Fruit fly (Drosophila melanogaster): ENCODE measurements around the gene CG15533.

CG15533 gene

DNA sequence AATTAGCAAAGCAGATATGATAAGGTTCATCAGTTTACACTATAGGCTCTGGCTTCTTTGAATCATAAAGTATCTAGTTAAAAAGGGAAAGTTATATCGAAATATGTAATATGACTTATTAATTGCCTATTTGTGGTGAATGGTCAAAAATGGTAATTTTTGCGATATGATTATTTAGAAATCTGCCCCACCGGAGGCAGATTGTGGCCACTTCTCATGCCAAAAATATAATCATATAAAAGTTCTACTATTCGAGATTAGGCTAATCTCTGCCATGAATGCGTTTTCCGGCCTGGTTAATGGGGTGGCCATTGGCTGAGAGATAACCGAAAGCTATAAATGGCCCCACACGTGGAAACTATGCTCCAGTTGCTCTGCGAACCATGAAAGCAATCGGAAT lies at the start of gene CG15533:
Gene CG15533 (plus strand): TSS at position 362 of the 400 bp plus-strand sequence.
- TF ChIP-seq CG6808 (GFP tag; optimal IDR thresholded peaks at IDR 0.05): no peak

DNA sequence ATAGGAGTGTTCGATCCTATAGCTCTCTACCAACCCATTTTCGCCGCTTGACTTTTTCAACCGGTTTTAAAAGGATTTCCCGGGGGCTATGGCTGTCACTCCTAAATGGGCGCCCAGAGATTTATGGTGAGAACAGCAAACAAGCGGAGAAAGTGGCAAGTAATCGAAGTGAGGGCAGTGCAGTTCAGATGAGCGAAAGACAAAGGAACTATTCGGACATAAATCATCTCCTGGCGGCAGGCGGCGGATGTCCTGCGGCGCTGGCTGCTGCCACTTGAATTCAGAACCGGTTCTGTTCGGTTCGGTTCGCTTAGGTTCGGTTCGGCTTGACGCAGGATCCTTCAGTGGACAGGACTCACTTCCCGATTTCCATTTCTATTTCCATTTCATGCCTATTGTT lies 45.4 kb upstream of the CG15533 start:
- no peak for TF ChIP-seq CG31627 (GFP tag; optimal IDR thresholded peaks at IDR 0.05)
- no peak for TF ChIP-seq CG4318 (GFP tag; optimal IDR thresholded peaks at IDR 0.05)
- TF ChIP-seq Hr4 (GFP tag; optimal IDR thresholded peaks at IDR 0.05): no peak
- TF ChIP-seq topi (GFP tag; optimal IDR thresholded peaks at IDR 0.05): no peak
- no peak for TF ChIP-seq Ets21C (GFP tag; optimal IDR thresholded peaks at IDR 0.05)
- no peak for TF ChIP-seq pdm3 (GFP tag; optimal IDR thresholded peaks at IDR 0.05)
- no peak for TF ChIP-seq Ets96B (tag; optimal IDR thresholded peaks at IDR 0.05)
- no peak for TF ChIP-seq salr (GFP tag; optimal IDR thresholded peaks at IDR 0.05)
- no peak for TF ChIP-seq Eip78C (GFP tag)
- no peak for TF ChIP-seq CG34406 (GFP tag; optimal IDR thresholded peaks at IDR 0.05)
- TF ChIP-seq CG11762 (GFP tag; optimal IDR thresholded peaks at IDR 0.05; ENCODE audit: insufficient read depth): no peak
- TF ChIP-seq CG32006 (GFP tag; optimal IDR thresholded peaks at IDR 0.05): no peak
- no peak for TF ChIP-seq CG6808 (GFP tag; optimal IDR thresholded peaks at IDR 0.05)
- no peak for TF ChIP-seq CG8119 (GFP tag; IDR thresholded peaks at IDR 0.05)
- no peak for TF ChIP-seq Eip93F (GFP tag; optimal IDR thresholded peaks at IDR 0.05)
- no peak for TF ChIP-seq lz (GFP tag; optimal IDR thresholded peaks at IDR 0.05)
- TF ChIP-seq CG6792 (GFP tag; optimal IDR thresholded peaks at IDR 0.05): no peak
- TF ChIP-seq Sox102F (GFP tag; optimal IDR thresholded peaks at IDR 0.05): no peak

DNA sequence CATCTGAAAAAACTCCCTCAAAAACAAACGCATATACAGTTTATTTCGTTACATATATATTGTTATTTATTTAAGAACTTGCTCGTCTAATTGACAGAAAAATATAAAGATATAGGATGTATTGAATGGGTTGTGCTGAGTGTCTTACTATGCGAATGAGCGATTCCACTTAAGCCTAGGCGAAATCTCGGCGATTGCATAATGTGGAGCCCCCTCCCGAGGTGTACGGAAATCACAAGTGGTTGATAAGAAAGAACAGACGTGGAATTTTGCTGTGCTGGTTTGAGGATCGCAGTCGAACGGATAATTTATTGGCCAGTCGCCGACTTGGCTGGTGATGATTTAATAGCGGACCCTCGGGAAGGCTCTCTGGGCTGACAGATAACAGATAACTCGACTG lies 43.1 kb upstream of the CG15533 start:
- TF ChIP-seq vri (GFP tag; optimal IDR thresholded peaks at IDR 0.05): peak; percentile 89
- peak; percentile 28 for TF ChIP-seq Eip78C (GFP tag)
- no peak for TF ChIP-seq Hr39 (GFP tag; optimal IDR thresholded peaks at IDR 0.05)
- TF ChIP-seq Hr38 (GFP tag; optimal IDR thresholded peaks at IDR 0.05): no peak
- TF ChIP-seq CG8319 (GFP tag; optimal IDR thresholded peaks at IDR 0.05): no peak
- no peak for TF ChIP-seq Blimp-1 (GFP tag; optimal IDR thresholded peaks at IDR 0.05)
- no peak for TF ChIP-seq CG6276 (GFP tag; optimal IDR thresholded peaks at IDR 0.05)
- TF ChIP-seq CG6163 (GFP tag; IDR thresholded peaks at IDR 0.05): no peak
- no peak for TF ChIP-seq svp (GFP tag)
- TF ChIP-seq Ets21C (GFP tag; optimal IDR thresholded peaks at IDR 0.05): no peak

DNA sequence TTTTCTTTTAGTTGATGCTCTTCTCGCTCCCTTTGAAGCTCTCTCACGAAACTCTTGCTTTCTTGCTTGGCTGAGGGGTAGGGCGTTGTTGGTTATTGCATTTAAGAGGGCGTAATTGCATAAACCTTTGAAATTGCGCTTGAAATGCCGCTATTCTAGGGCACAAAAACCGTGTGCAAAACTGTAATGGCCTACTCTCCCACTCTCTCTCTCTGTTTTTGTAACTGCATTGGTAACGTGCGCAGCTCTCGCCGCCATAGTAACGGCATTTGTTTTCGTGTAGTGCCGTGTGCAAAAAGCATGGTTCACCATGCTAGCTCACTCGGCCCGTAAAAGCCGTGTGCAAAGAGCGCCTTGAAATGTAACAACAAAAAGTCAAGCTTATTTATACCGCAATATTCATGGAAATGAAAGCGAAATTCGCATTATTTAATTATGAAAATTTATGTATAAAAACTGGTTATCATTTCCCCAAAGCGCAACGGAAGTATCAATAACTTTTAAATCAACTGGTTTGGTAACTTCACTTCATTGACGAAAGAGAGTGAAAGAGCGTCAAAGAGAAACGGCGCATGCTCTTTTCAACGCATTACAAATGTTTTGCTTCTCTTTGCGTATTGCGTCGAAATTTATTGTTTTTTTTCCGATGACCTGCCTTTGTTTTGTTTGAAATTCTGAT lies 41.7 kb upstream of the CG15533 start:
- TF ChIP-seq Eip93F (GFP tag; optimal IDR thresholded peaks at IDR 0.05) (peak; percentile 49), lz (GFP tag; optimal IDR thresholded peaks at IDR 0.05) (no peak), CG10669 (GFP tag; optimal IDR thresholded peaks at IDR 0.05) (no peak), CG9139 (GFP tag; optimal IDR thresholded peaks at IDR 0.05) (peak; percentile 7), svp (GFP tag) (peak; percentile 88), CG31627 (GFP tag; optimal IDR thresholded peaks at IDR 0.05) (no peak), Hr38 (GFP tag; optimal IDR thresholded peaks at IDR 0.05) (no peak), ss (GFP tag; optimal IDR thresholded peaks at IDR 0.05) (peak; percentile 28 to 52), Lpt (GFP tag; optimal IDR thresholded peaks at IDR 0.05) (no peak), Sox102F (GFP tag; optimal IDR thresholded peaks at IDR 0.05) (peak; percentile 58), CG6854 (GFP tag; optimal IDR thresholded peaks at IDR 0.05) (peak; percentile 18), CG7368 (GFP tag; optimal IDR thresholded peaks at IDR 0.05) (no peak), fkh (GFP tag; optimal IDR thresholded peaks at IDR 0.05) (peak; percentile 14), Blimp-1 (GFP tag; optimal IDR thresholded peaks at IDR 0.05) (peak; percentile 91), CG11762 (GFP tag; optimal IDR thresholded peaks at IDR 0.05; ENCODE audit: insufficient read depth) (no peak), pdm3 (GFP tag; optimal IDR thresholded peaks at IDR 0.05) (peak; percentile 2), salr (GFP tag; optimal IDR thresholded peaks at IDR 0.05) (no peak), achi (GFP tag; optimal IDR thresholded peaks at IDR 0.05) (no peak), Eip78C (GFP tag) (peak; percentile 77), CG15336 (GFP tag; IDR thresholded peaks at IDR 0.05) (0 out of 2 replicates have a peak, but pooled peaks have one; percentile 14), eg (GFP tag; IDR thresholded peaks at IDR 0.05) (peak; percentile 51; the same call in 1 of the 3 replicates), fd85E (GFP tag; optimal IDR thresholded peaks at IDR 0.05) (peak; percentile 34), Smox (GFP tag; optimal IDR thresholded peaks at IDR 0.05) (no peak), Hr4 (GFP tag; optimal IDR thresholded peaks at IDR 0.05) (peak; percentile 3), Hr39 (GFP tag; optimal IDR thresholded peaks at IDR 0.05) (no peak), CG34406 (GFP tag; optimal IDR thresholded peaks at IDR 0.05) (no peak), CG3919 (GFP tag; optimal IDR thresholded peaks at IDR 0.05) (peak; percentile 43), dac (GFP tag; optimal IDR thresholded peaks at IDR 0.05) (no peak), dsx (GFP tag; optimal IDR thresholded peaks at IDR 0.05; ENCODE audit: poor library complexity, severe bottlenecking) (peak; percentile 46), CG32006 (GFP tag; optimal IDR thresholded peaks at IDR 0.05) (no peak), Sox15 (GFP tag; optimal IDR thresholded peaks at IDR 0.05) (no peak), net (GFP tag; optimal IDR thresholded peaks at IDR 0.05) (peak; percentile 54), CG6276 (GFP tag; optimal IDR thresholded peaks at IDR 0.05) (peak; percentile 0)

All from whole organism, prepupa.